Fruit fly (Drosophila melanogaster) whole organism, pupa: ENCODE results near the gene CG42579.

Experiments used
- CG10348 ChIP-seq: fragments of 200-800 bp; sonication (Bioruptor generic); IDR thresholded peaks from 2 replicates; pipeline ENCODE4 v1.3.6; 2022; ENCODE audit warnings: missing biosample characterization, missing genetic modification characterization
- CG12605 ChIP-seq: fragments of 200-800 bp; sonication (Bioruptor generic); IDR thresholded peaks from 2 replicates; pipeline ENCODE4 v1.3.6; 2022; ENCODE audit warnings: missing biosample characterization, missing genetic modification characterization
- CG13204 ChIP-seq: fragments of 200-800 bp; sonication (Bioruptor generic); optimal IDR thresholded peaks from 2 replicates; lab custom pipeline; 2018; ENCODE audit warnings: missing biosample characterization, mild to moderate bottlenecking, missing genetic modification characterization, moderate library complexity
- CG14655 ChIP-seq: fragments of 200-800 bp; sonication (Bioruptor generic); optimal IDR thresholded peaks from 3 replicates; lab custom pipeline; 2017; ENCODE audit warnings: mild to moderate bottlenecking, missing biosample characterization, missing genetic modification reagents, missing genetic modification characterization
- CG15710 ChIP-seq: fragments of 200-800 bp; sonication (Bioruptor generic); optimal IDR thresholded peaks from 2 replicates; lab custom pipeline; 2018; ENCODE audit warnings: missing biosample characterization, mild to moderate bottlenecking, missing genetic modification characterization, moderate library complexity
- CG17806 ChIP-seq: fragments of 200-800 bp; sonication (Bioruptor generic); optimal IDR thresholded peaks from 2 replicates; lab custom pipeline; 2018; ENCODE audit warnings: missing biosample characterization, mild to moderate bottlenecking, missing genetic modification characterization, moderate library complexity
- CG32121 ChIP-seq: fragments of 200-800 bp; sonication (Bioruptor generic); IDR thresholded peaks from 2 replicates; pipeline ENCODE4 v1.3.6; 2022; ENCODE audit warnings: missing biosample characterization, missing genetic modification characterization
- CG34367 ChIP-seq: fragments of 200-800 bp; sonication (Bioruptor generic); optimal IDR thresholded peaks from 2 replicates; lab custom pipeline; 2018; ENCODE audit warnings: missing biosample characterization, mild to moderate bottlenecking, missing genetic modification characterization
- CG4496 ChIP-seq: fragments of 200-800 bp; sonication (Bioruptor generic); IDR thresholded peaks from 3 replicates; pipeline ENCODE4 v1.3.6; 2022; ENCODE audit warnings: missing biosample characterization, missing genetic modification characterization
- CG8159 ChIP-seq: fragments of 200-800 bp; sonication (Bioruptor generic); optimal IDR thresholded peaks from 3 replicates; lab custom pipeline; 2018; ENCODE audit warnings: missing biosample characterization, mild to moderate bottlenecking, missing genetic modification characterization, moderate library complexity
- CG8301 ChIP-seq: fragments of 200-800 bp; sonication (Bioruptor generic); optimal IDR thresholded peaks from 2 replicates; lab custom pipeline; 2018; ENCODE audit warnings: missing biosample characterization, mild to moderate bottlenecking, missing genetic modification characterization
- CG9948 ChIP-seq: fragments of 200-800 bp; sonication (Bioruptor generic); optimal IDR thresholded peaks from 2 replicates; lab custom pipeline; 2018; ENCODE audit warnings: missing biosample characterization, mild to moderate bottlenecking, missing genetic modification characterization, moderate library complexity
- D1 ChIP-seq: fragments of 200-800 bp; sonication (Bioruptor generic); optimal IDR thresholded peaks from 2 replicates; lab custom pipeline; 2018; ENCODE audit warnings: missing biosample characterization, mild to moderate bottlenecking, missing genetic modification characterization, moderate library complexity
- EcR ChIP-seq: fragments of 200-800 bp; sonication (Bioruptor generic); optimal IDR thresholded peaks from 3 replicates; lab custom pipeline; 2019; ENCODE audit warnings: missing biosample characterization, missing genetic modification characterization, mild to moderate bottlenecking, moderate library complexity, missing genetic modification reagents
- Ets98B ChIP-seq: fragments of 200-800 bp; sonication (Bioruptor generic); IDR thresholded peaks from 2 replicates; pipeline ENCODE4 v1.3.6; 2022; ENCODE audit warnings: missing biosample characterization, missing genetic modification characterization
- Pif1A ChIP-seq: fragments of 200-800 bp; sonication (Bioruptor generic); optimal IDR thresholded peaks from 3 replicates; lab custom pipeline; 2016; ENCODE audit warnings: missing biosample characterization, missing genetic modification characterization
- Pif1B ChIP-seq: fragments of 200-800 bp; sonication (Bioruptor generic); optimal IDR thresholded peaks from 3 replicates; lab custom pipeline; 2016; ENCODE audit warnings: missing biosample characterization, missing genetic modification characterization
- Snoo ChIP-seq: fragments of 200-800 bp; sonication (Bioruptor generic); optimal IDR thresholded peaks from 3 replicates; lab custom pipeline; 2017; ENCODE audit warnings: missing biosample characterization, mild to moderate bottlenecking, missing genetic modification characterization, inconsistent platforms
- fd96Ca ChIP-seq: fragments of 200-800 bp; sonication (Bioruptor generic); IDR thresholded peaks from 3 replicates; pipeline ENCODE4 v1.3.6; 2022; ENCODE audit warnings: missing biosample characterization, missing genetic modification characterization
- gl ChIP-seq: fragments of 200-800 bp; sonication (Bioruptor generic); optimal IDR thresholded peaks from 2 replicates; lab custom pipeline; 2018; ENCODE audit warnings: missing biosample characterization, mild to moderate bottlenecking, missing genetic modification characterization
- rn ChIP-seq: fragments of 200-800 bp; sonication (Bioruptor generic); IDR thresholded peaks from 2 replicates; pipeline ENCODE4 v1.3.6; 2022; ENCODE audit warnings: missing biosample characterization, missing genetic modification characterization

CG42579 gene

dm6 chrX:20495767-20496656 is 31.4 kb upstream of the CG42579 start:
- no peak for TF ChIP-seq gl (tag; lab: Kevin White, UChicago)
- TF ChIP-seq D1 (tag; lab: Kevin White, UChicago) = no peak
- TF ChIP-seq rn (GFP tag; lab: Robert Waterston, UW) = no peak
- TF ChIP-seq CG12605 (GFP tag; lab: Robert Waterston, UW) = no peak
- peak; percentile 49 for TF ChIP-seq CG14655 (GFP tag; lab: Kevin White, UChicago)
- TF ChIP-seq CG17806 (tag; lab: Kevin White, UChicago) = peak; percentile 43
- no peak for TF ChIP-seq CG13204 (GFP tag; lab: Kevin White, UChicago)
- TF ChIP-seq CG8301 (tag; lab: Kevin White, UChicago) = peak; percentile 42
- peak; percentile 34 for TF ChIP-seq CG9948 (tag; lab: Kevin White, UChicago)
- peak; percentile 63 for TF ChIP-seq Pif1A (GFP tag; lab: Kevin White, UChicago)
- peak; percentile 12 for TF ChIP-seq Snoo (tag; lab: Kevin White, UChicago)
- TF ChIP-seq CG34367 (tag; lab: Kevin White, UChicago) = no peak
- TF ChIP-seq EcR (GFP tag; lab: Kevin White, UChicago) = no peak
- TF ChIP-seq Ets98B (GFP tag; lab: Robert Waterston, UW) = peak; percentile 69
- TF ChIP-seq CG15710 = peak; percentile 17
- peak; percentile 39 for TF ChIP-seq CG8159 (tag; lab: Kevin White, UChicago)
- no peak for TF ChIP-seq CG10348 (GFP tag; lab: Robert Waterston, UW)
- peak; percentile 60 for TF ChIP-seq CG32121
- TF ChIP-seq Pif1B (GFP tag; lab: Kevin White, UChicago) = peak; percentile 29
- TF ChIP-seq CG4496 (GFP tag; lab: Robert Waterston, UW) = peak; percentile 56; the same call in 1 of the 3 replicates
- no peak; the same call in 2 of the 3 replicates for TF ChIP-seq fd96Ca

- TF ChIP-seq CG12605 (GFP tag; lab: Robert Waterston, UW) (no peak), CG8301 (tag; lab: Kevin White, UChicago) (no peak), Pif1B (GFP tag; lab: Kevin White, UChicago) (no peak), CG13204 (GFP tag; lab: Kevin White, UChicago) (no peak), CG34367 (tag; lab: Kevin White, UChicago) (no peak), gl (tag; lab: Kevin White, UChicago) (no peak), rn (GFP tag; lab: Robert Waterston, UW) (no peak), CG17806 (tag; lab: Kevin White, UChicago) (no peak), EcR (GFP tag; lab: Kevin White, UChicago) (no peak), CG8159 (tag; lab: Kevin White, UChicago) (no peak)
These were observed 28.4 kb upstream of the CG42579 start for dm6 chrX:20498989-20499388.

DNA sequence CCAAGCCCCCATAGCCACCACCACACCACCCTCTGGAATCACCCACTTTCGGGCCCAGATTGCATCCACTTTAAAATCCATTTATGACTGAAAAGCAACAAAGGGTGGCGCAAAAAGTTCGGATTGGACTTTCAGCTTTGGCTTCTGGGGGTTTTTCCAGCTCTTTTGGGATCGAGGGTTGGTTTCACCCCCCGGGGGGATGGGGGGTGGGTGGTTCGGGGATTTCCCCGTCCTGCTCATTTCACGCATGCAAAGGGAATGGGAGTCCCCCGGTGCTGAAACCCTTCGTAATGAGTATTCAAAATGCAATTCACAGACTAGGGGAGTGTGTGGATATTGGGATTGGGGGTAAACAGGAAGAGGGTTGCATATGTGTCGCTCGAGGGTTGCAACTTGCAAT is 27.6 kb upstream of the CG42579 start:
- TF ChIP-seq CG14655 (GFP tag; lab: Kevin White, UChicago) (no peak), D1 (tag; lab: Kevin White, UChicago) (no peak), CG17806 (tag; lab: Kevin White, UChicago) (no peak), CG8301 (tag; lab: Kevin White, UChicago) (no peak), CG4496 (GFP tag; lab: Robert Waterston, UW) (no peak), Ets98B (GFP tag; lab: Robert Waterston, UW) (no peak), fd96Ca (no peak), Snoo (tag; lab: Kevin White, UChicago) (no peak)

DNA sequence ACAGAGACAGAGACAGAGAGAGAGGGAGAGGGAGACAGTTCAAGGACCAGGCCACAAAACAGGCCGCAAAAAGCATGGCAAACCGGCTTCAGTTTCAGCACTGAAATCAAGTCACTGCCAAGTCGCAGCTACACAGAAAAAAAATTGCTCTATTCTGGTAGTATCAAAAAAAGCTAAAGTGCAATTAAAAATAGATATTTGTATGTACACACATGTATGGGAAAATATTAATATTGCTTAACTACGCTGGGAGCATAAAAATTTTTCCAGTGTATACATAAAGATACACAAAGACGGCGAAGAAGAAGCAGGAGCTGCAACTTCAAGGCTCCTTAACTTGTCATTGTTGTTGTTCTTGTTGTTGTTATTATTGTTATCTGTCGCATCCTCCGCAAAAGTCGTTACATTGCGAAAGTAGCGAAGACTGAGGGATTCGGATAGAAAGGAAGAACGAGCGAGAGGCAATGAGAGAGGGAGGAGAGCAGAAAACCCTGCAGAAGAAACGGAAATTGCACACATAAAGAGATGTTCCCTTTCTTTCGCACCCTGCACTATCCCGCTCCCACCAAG is 26.3 kb upstream of the CG42579 start:
- TF ChIP-seq CG13204 (GFP tag; lab: Kevin White, UChicago) (peak; percentile 91), CG32121 (peak; percentile 87), CG9948 (tag; lab: Kevin White, UChicago) (peak; percentile 94), Snoo (tag; lab: Kevin White, UChicago) (peak; percentile 95), Ets98B (GFP tag; lab: Robert Waterston, UW) (peak; percentile 94), gl (tag; lab: Kevin White, UChicago) (peak; percentile 68), rn (GFP tag; lab: Robert Waterston, UW) (peak; percentile 92), CG34367 (tag; lab: Kevin White, UChicago) (peak; percentile 96), Pif1B (GFP tag; lab: Kevin White, UChicago) (peak; percentile 94), CG4496 (GFP tag; lab: Robert Waterston, UW) (peak; percentile 97), CG12605 (GFP tag; lab: Robert Waterston, UW) (peak; percentile 86), CG8159 (tag; lab: Kevin White, UChicago) (peak; percentile 87), CG8301 (tag; lab: Kevin White, UChicago) (peak; percentile 74), D1 (tag; lab: Kevin White, UChicago) (peak; percentile 13), CG17806 (tag; lab: Kevin White, UChicago) (peak; percentile 84), EcR (GFP tag; lab: Kevin White, UChicago) (peak; percentile 95), Pif1A (GFP tag; lab: Kevin White, UChicago) (peak; percentile 80), CG14655 (GFP tag; lab: Kevin White, UChicago) (peak; percentile 73), fd96Ca (peak; percentile 89), CG10348 (GFP tag; lab: Robert Waterston, UW) (0 out of 2 replicates have a peak, but pooled peaks have one; percentile 39), CG15710 (peak; percentile 97)
